ENCODE assay signal across 1 fruit fly cellular context in the genomic region with DNA sequence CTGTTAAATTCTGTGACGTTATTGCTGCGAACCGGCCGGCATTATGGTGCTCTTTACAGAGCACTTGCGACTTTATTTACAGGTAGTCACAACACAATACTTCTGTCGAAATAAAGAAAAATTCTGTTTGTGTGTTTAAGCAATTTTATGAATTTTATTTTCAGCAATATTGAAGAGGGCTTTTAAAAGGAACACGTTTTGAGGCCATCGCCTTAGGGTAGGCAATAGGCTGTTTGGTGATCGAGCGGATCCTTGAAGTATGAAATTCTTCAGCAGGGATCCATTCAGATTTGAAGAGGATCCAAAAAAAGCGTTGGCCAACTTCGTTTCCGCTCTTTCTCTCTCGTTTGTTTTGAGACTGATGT.
A peak's percentile ranks its signal among the peaks of the same experiment; 100 is the strongest.
TF ChIP-seq lines count a peak whose summit lies in the region.

No protein-coding gene starts in this region.

TF ChIP-seq in whole organism, embryonic, 481 proteins besides CTCF, POLR2A, EP300 and RAD21 (continued from another document):
- peak; percentile 54 for TF ChIP-seq CG1602 (GFP tag; optimal IDR thresholded peaks at IDR 0.05; lab: Kevin White, UChicago)
- TF ChIP-seq CG30403 (GFP tag; optimal IDR thresholded peaks at IDR 0.05; lab: Kevin White, UChicago): peak; percentile 87
- TF ChIP-seq CG7839 (tag; optimal IDR thresholded peaks at IDR 0.05; lab: Kevin White, UChicago): peak; percentile 87
- no peak for TF ChIP-seq Gsc (GFP tag; IDR thresholded peaks at IDR 0.05; lab: Robert Waterston, UW)
- peak; percentile 87 for TF ChIP-seq Oli (tag; optimal IDR thresholded peaks at IDR 0.05; lab: Kevin White, UChicago)
- TF ChIP-seq CG17568 (GFP tag; optimal IDR thresholded peaks at IDR 0.05; lab: Kevin White, UChicago): peak; percentile 57
- TF ChIP-seq Lim3 (GFP tag; IDR thresholded peaks at IDR 0.05; lab: Robert Waterston, UW): peak; percentile 50; the same call in 1 of the 2 replicates
- peak; percentile 68 for TF ChIP-seq CG4730 (GFP tag; IDR thresholded peaks at IDR 0.05; lab: Robert Waterston, UW)
- TF ChIP-seq crc (GFP tag; optimal IDR thresholded peaks at IDR 0.05; lab: Kevin White, UChicago): peak; percentile 14
- peak; percentile 69 for TF ChIP-seq CG13296 (GFP tag; optimal IDR thresholded peaks at IDR 0.05; lab: Kevin White, UChicago)
- TF ChIP-seq hb (GFP tag; IDR thresholded peaks at IDR 0.05; lab: Robert Waterston, UW; ENCODE audit: partially characterized antibody): no peak
- TF ChIP-seq gcm (GFP tag; optimal IDR thresholded peaks at IDR 0.05; lab: Kevin White, UChicago): no peak
- peak in 1 of 2 experiments; percentile 56 for TF ChIP-seq Eip74EF (GFP tag; optimal IDR thresholded peaks at IDR 0.05; lab: Kevin White, UChicago)
- TF ChIP-seq CG4328 (GFP tag; optimal IDR thresholded peaks at IDR 0.05; lab: Kevin White, UChicago): no peak
- TF ChIP-seq wek (GFP tag; optimal IDR thresholded peaks at IDR 0.05; lab: Kevin White, UChicago): no peak
- TF ChIP-seq CG6175 (GFP tag; IDR thresholded peaks at IDR 0.05; lab: Robert Waterston, UW): peak; percentile 72
- peak; percentile 86 for TF ChIP-seq Side (GFP tag; optimal IDR thresholded peaks at IDR 0.05; lab: Kevin White, UChicago)
- TF ChIP-seq Dip2 (GFP tag; IDR thresholded peaks at IDR 0.05; lab: Robert Waterston, UW): peak; percentile 42; the same call in 1 of the 2 replicates
- peak; percentile 19 to 88 for TF ChIP-seq Hr51 (GFP tag; optimal IDR thresholded peaks at IDR 0.05; lab: Kevin White, UChicago)
- TF ChIP-seq ara (GFP tag; IDR thresholded peaks at IDR 0.05; lab: Robert Waterston, UW): no peak
- peak; percentile 50 for TF ChIP-seq en (GFP tag; optimal IDR thresholded peaks at IDR 0.05; lab: Kevin White, UChicago)
- TF ChIP-seq stwl (tag; optimal IDR thresholded peaks at IDR 0.05; lab: Kevin White, UChicago): no peak
- TF ChIP-seq CG7786 (GFP tag; optimal IDR thresholded peaks at IDR 0.05; lab: Kevin White, UChicago): peak; percentile 91
- no peak for TF ChIP-seq br (optimal IDR thresholded peaks at IDR 0.05; lab: Kevin White, UChicago)
- TF ChIP-seq CG12659 (GFP tag; optimal IDR thresholded peaks at IDR 0.05; lab: Kevin White, UChicago): peak; percentile 73
- no peak for TF ChIP-seq CG14860 (GFP tag; IDR thresholded peaks at IDR 0.05; lab: Robert Waterston, UW; ENCODE audit: partially characterized antibody)
- peak; percentile 86 for TF ChIP-seq CG11398 (GFP tag; optimal IDR thresholded peaks at IDR 0.05; lab: Kevin White, UChicago)
- no peak for TF ChIP-seq gsb-n (tag; optimal IDR thresholded peaks at IDR 0.05; lab: Kevin White, UChicago)
- peak; percentile 53; the same call in 1 of the 2 replicates for TF ChIP-seq H2.0 (GFP tag; IDR thresholded peaks at IDR 0.05; lab: Robert Waterston, UW)
- peak; percentile 62 for TF ChIP-seq ttk (GFP tag; IDR thresholded peaks at IDR 0.05; lab: Robert Waterston, UW)
- TF ChIP-seq dysf (GFP tag; IDR thresholded peaks at IDR 0.05; lab: Robert Waterston, UW): peak; percentile 88
- no peak for TF ChIP-seq Elba2 (GFP tag; optimal IDR thresholded peaks at IDR 0.05; lab: Kevin White, UChicago)
- TF ChIP-seq lola (GFP tag; optimal IDR thresholded peaks at IDR 0.05; lab: Kevin White, UChicago): peak in 1 of 3 experiments; percentile 14
- TF ChIP-seq CG2202 (tag; optimal IDR thresholded peaks at IDR 0.05; lab: Kevin White, UChicago): no peak
- TF ChIP-seq CG6683 (GFP tag; optimal IDR thresholded peaks at IDR 0.05; lab: Kevin White, UChicago): peak; percentile 53
- peak; percentile 88 for TF ChIP-seq HLH54F (GFP tag; optimal IDR thresholded peaks at IDR 0.05; lab: Kevin White, UChicago)
- TF ChIP-seq corto (GFP tag; optimal IDR thresholded peaks at IDR 0.05; lab: Kevin White, UChicago): no peak
- TF ChIP-seq CG12744 (GFP tag; optimal IDR thresholded peaks at IDR 0.05; lab: Kevin White, UChicago): peak; percentile 73
- TF ChIP-seq eve (GFP tag; optimal IDR thresholded peaks at IDR 0.05; lab: Kevin White, UChicago): peak in 1 of 2 experiments; percentile 60
- peak; percentile 84 for TF ChIP-seq CHES-1-like (GFP tag; optimal IDR thresholded peaks at IDR 0.05; lab: Kevin White, UChicago)
- TF ChIP-seq Lpt (GFP tag; optimal IDR thresholded peaks at IDR 0.05; lab: Kevin White, UChicago): no peak
- TF ChIP-seq CG14710 (tag; optimal IDR thresholded peaks at IDR 0.05; lab: Kevin White, UChicago): peak; percentile 29
- peak; percentile 74 for TF ChIP-seq Fer1 (GFP tag; optimal IDR thresholded peaks at IDR 0.05; lab: Kevin White, UChicago)
- peak; percentile 64 for TF ChIP-seq disco-r (GFP tag; optimal IDR thresholded peaks at IDR 0.05; lab: Kevin White, UChicago)
- peak; percentile 57 for TF ChIP-seq CG33213 (GFP tag; optimal IDR thresholded peaks at IDR 0.05; lab: Kevin White, UChicago)
- peak; percentile 80 for TF ChIP-seq CG7357 (GFP tag; IDR thresholded peaks at IDR 0.05; lab: Robert Waterston, UW)
- peak; percentile 58 for TF ChIP-seq Atf3 (GFP tag; optimal IDR thresholded peaks at IDR 0.05; lab: Kevin White, UChicago)
- no peak for TF ChIP-seq CG13894 (tag; optimal IDR thresholded peaks at IDR 0.05; lab: Kevin White, UChicago)
- TF ChIP-seq CG42726 (GFP tag; IDR thresholded peaks at IDR 0.05; lab: Robert Waterston, UW; ENCODE audit: partially characterized antibody): no peak
- TF ChIP-seq CG32772 (GFP tag; IDR thresholded peaks at IDR 0.05; lab: Robert Waterston, UW): peak; percentile 74
- TF ChIP-seq Trl (optimal IDR thresholded peaks at IDR 0.05; lab: Kevin White, UChicago): no peak
- TF ChIP-seq Trl (GFP tag; optimal IDR thresholded peaks at IDR 0.05; lab: Kevin White, UChicago): peak; percentile 84
